Fruit fly (Drosophila melanogaster) whole organism, embryonic: Measurements from ENCODE around the gene CG5886.

Experiments used
- Abd-B ChIP-seq: fragments of 200-800 bp; sonication (Bioruptor generic); optimal IDR thresholded peaks from 2 replicates; lab custom pipeline; 2018; ENCODE audit warnings: missing biosample characterization, mild to moderate bottlenecking, missing genetic modification characterization, moderate library complexity
- Antp ChIP-seq: fragments of 200-800 bp; sonication (Bioruptor generic); optimal IDR thresholded peaks from 3 replicates; lab custom pipeline; 2016; ENCODE audit warnings: missing biosample characterization, missing genetic modification characterization
- Awh ChIP-seq: fragments of 200-800 bp; sonication (Bioruptor generic); IDR thresholded peaks from 2 replicates; pipeline ENCODE4, ENCODE4 v1.3.6; 2022; ENCODE audit warnings: missing biosample characterization, missing genetic modification characterization
- B-H1 ChIP-seq: fragments of 200-800 bp; sonication (Bioruptor generic); IDR thresholded peaks from 3 replicates; pipeline ENCODE4 v1.3.6; 2022; ENCODE audit warnings: missing biosample characterization, missing genetic modification characterization
- B-H2 ChIP-seq: fragments of 200-800 bp; sonication (Bioruptor generic); optimal IDR thresholded peaks from 2 replicates; lab custom pipeline; 2018; ENCODE audit warnings: missing biosample characterization, mild to moderate bottlenecking, missing genetic modification characterization
- Bteb2 ChIP-seq: fragments of 200-800 bp; sonication (Bioruptor generic); optimal IDR thresholded peaks from 2 replicates; lab custom pipeline; 2016; ENCODE audit warnings: missing biosample characterization, missing genetic modification characterization
- CG12659 ChIP-seq: fragments of 200-800 bp; sonication (Bioruptor generic); optimal IDR thresholded peaks from 3 replicates; lab custom pipeline; 2017; ENCODE audit warnings: mild to moderate bottlenecking, missing biosample characterization, missing genetic modification reagents, missing genetic modification characterization
- CG14014 ChIP-seq: fragments of 200-800 bp; sonication (Bioruptor generic); IDR thresholded peaks from 2 replicates; pipeline ENCODE4 v1.3.6; 2022; ENCODE audit warnings: missing biosample characterization, missing genetic modification characterization
- CG1529 ChIP-seq: fragments of 200-800 bp; sonication (Bioruptor generic); optimal IDR thresholded peaks from 3 replicates; lab custom pipeline; 2018; ENCODE audit warnings: missing biosample characterization, missing genetic modification characterization
- CG16863 ChIP-seq: fragments of 200-800 bp; sonication (Bioruptor generic); optimal IDR thresholded peaks from 3 replicates; lab custom pipeline; 2016; ENCODE audit warnings: missing biosample characterization, missing genetic modification characterization
- CG31224 ChIP-seq: fragments of 200-800 bp; sonication (Bioruptor generic); IDR thresholded peaks from 2 replicates; pipeline ENCODE4 v1.3.6; 2022; ENCODE audit warnings: missing biosample characterization, missing genetic modification characterization
- CG34422 ChIP-seq: fragments of 200-800 bp; sonication (Bioruptor generic); IDR thresholded peaks from 3 replicates; pipeline ENCODE4 v1.3.6; 2022; ENCODE audit warnings: missing biosample characterization, missing genetic modification characterization
- CG6272 ChIP-seq: fragments of 200-800 bp; sonication (Bioruptor generic); IDR thresholded peaks from 2 replicates; pipeline ENCODE4 v1.3.6; 2022; ENCODE audit warnings: missing biosample characterization, missing genetic modification characterization
- CG6683 ChIP-seq: fragments of 200-800 bp; sonication (Bioruptor generic); optimal IDR thresholded peaks from 2 replicates; lab custom pipeline; 2017; ENCODE audit warnings: missing biosample characterization, mild to moderate bottlenecking, missing genetic modification characterization, missing genetic modification reagents
- CG7271 ChIP-seq: fragments of 200-800 bp; sonication (Bioruptor generic); optimal IDR thresholded peaks from 2 replicates; lab custom pipeline; 2018; ENCODE audit warnings: missing biosample characterization, mild to moderate bottlenecking, missing genetic modification characterization, moderate library complexity
- CG7372 ChIP-seq: fragments of 200-800 bp; sonication (Bioruptor generic); IDR thresholded peaks from 2 replicates; pipeline ENCODE4 v1.3.6; 2022; ENCODE audit warnings: missing biosample characterization, missing genetic modification characterization
- CG9609 ChIP-seq: fragments of 200-800 bp; sonication (Bioruptor generic); optimal IDR thresholded peaks from 3 replicates; lab custom pipeline; 2016; ENCODE audit warnings: missing biosample characterization, missing genetic modification characterization
- CG9727 ChIP-seq: fragments of 200-800 bp; sonication (Bioruptor generic); optimal IDR thresholded peaks from 3 replicates; lab custom pipeline; 2017; ENCODE audit warnings: missing biosample characterization, mild to moderate bottlenecking, missing genetic modification characterization
- Chrac-16 ChIP-seq: fragments of 200-800 bp; sonication (Bioruptor generic); optimal IDR thresholded peaks from 3 replicates; lab custom pipeline; 2016; ENCODE audit warnings: missing biosample characterization, missing genetic modification characterization
- Fer3 ChIP-seq: fragments of 200-800 bp; sonication (Bioruptor generic); optimal IDR thresholded peaks from 2 replicates; lab custom pipeline; 2018; ENCODE audit warnings: missing biosample characterization, mild to moderate bottlenecking, missing genetic modification characterization, moderate library complexity
- Hey ChIP-seq: fragments of 200-800 bp; sonication (Bioruptor generic); optimal IDR thresholded peaks from 3 replicates; lab custom pipeline; 2018; ENCODE audit warnings: missing biosample characterization, mild to moderate bottlenecking, missing genetic modification characterization
- Lpt ChIP-seq: fragments of >200 bp; optimal IDR thresholded peaks from 2 replicates; lab custom pipeline; 2018; ENCODE audit warnings: missing biosample characterization, missing genetic modification characterization
- Med ChIP-seq: fragments of 200-800 bp; sonication (Bioruptor generic); peaks from one replicate; lab custom pipeline; 2016; ENCODE audit warnings: missing biosample characterization, missing genetic modification characterization, mild to moderate bottlenecking, inconsistent platforms, moderate library complexity
- NK7.1 ChIP-seq: fragments of 200-800 bp; sonication (Bioruptor generic); optimal IDR thresholded peaks from 3 replicates; lab custom pipeline; 2016; ENCODE audit warnings: missing biosample characterization, missing genetic modification characterization
- Ptx1 ChIP-seq: fragments of 200-800 bp; sonication (Bioruptor generic); IDR thresholded peaks from 2 replicates; pipeline ENCODE4 v1.3.6; 2022; ENCODE audit warnings: missing biosample characterization, missing genetic modification characterization
- Ravus ChIP-seq: fragments of 200-800 bp; sonication (Bioruptor generic); IDR thresholded peaks from 2 replicates; pipeline ENCODE4 v1.3.6; 2022; ENCODE audit warnings: missing biosample characterization, missing genetic modification characterization
- Side ChIP-seq: fragments of 200-800 bp; sonication (Bioruptor generic); optimal IDR thresholded peaks from 2 replicates; lab custom pipeline; 2016; ENCODE audit warnings: missing biosample characterization, missing genetic modification characterization
- Six4 ChIP-seq: fragments of 200-800 bp; sonication (Bioruptor generic); optimal IDR thresholded peaks from 2 replicates; lab custom pipeline; 2016; ENCODE audit warnings: missing biosample characterization, missing genetic modification characterization
- Sry-δ ChIP-seq: fragments of 200-800 bp; sonication (Bioruptor generic); optimal IDR thresholded peaks from 2 replicates; lab custom pipeline; 2016; ENCODE audit warnings: missing biosample characterization, missing genetic modification characterization
- Xrp1 ChIP-seq: fragments of 200-800 bp; sonication (Bioruptor generic); IDR thresholded peaks from 2 replicates; pipeline ENCODE4 v1.3.6; 2022; ENCODE audit warnings: missing biosample characterization, missing genetic modification characterization
- ato ChIP-seq: fragments of 200-800 bp; sonication (Bioruptor generic); IDR thresholded peaks from 2 replicates; pipeline ENCODE4 v1.3.6; 2022; ENCODE audit warnings: missing biosample characterization, missing genetic modification characterization; ENCODE audit not compliant: partially characterized antibody
- az2 ChIP-seq: fragments of 200-800 bp; sonication (Bioruptor generic); optimal IDR thresholded peaks from 3 replicates; lab custom pipeline; 2016; ENCODE audit warnings: missing biosample characterization, missing genetic modification characterization
- bcd ChIP-seq: fragments of 200-800 bp; sonication (Bioruptor generic); optimal IDR thresholded peaks from 2 replicates; lab custom pipeline; 2017; ENCODE audit warnings: missing biosample characterization, mild to moderate bottlenecking, missing genetic modification characterization
- chn ChIP-seq: fragments of 200-800 bp; sonication (Bioruptor generic); optimal IDR thresholded peaks from 2 replicates; lab custom pipeline; 2016; ENCODE audit warnings: missing biosample characterization, missing genetic modification characterization
- croc ChIP-seq: fragments of 200-800 bp; sonication (Bioruptor generic); conservative IDR thresholded peaks from 3 replicates; pipeline ENCODE4 v1.3.6; 2022; ENCODE audit warnings: missing biosample characterization, missing genetic modification characterization
- dan ChIP-seq: fragments of 200-800 bp; sonication (Bioruptor generic); IDR thresholded peaks from 2 replicates; pipeline ENCODE4 v1.3.6; 2022; ENCODE audit warnings: missing biosample characterization, missing genetic modification characterization
- exex ChIP-seq: fragments of 200-800 bp; sonication (Bioruptor generic); optimal IDR thresholded peaks from 4 replicates; lab custom pipeline; 2018; ENCODE audit warnings: missing biosample characterization, mild to moderate bottlenecking, missing genetic modification characterization, moderate library complexity
- fru ChIP-seq: fragments of >200 bp; optimal IDR thresholded peaks from 2 replicates; lab custom pipeline; 2017
- fu2 ChIP-seq: fragments of 200-800 bp; sonication (Bioruptor generic); optimal IDR thresholded peaks from 2 replicates; lab custom pipeline; 2016; ENCODE audit warnings: missing biosample characterization, missing genetic modification characterization
- gcm ChIP-seq: fragments of 200-800 bp; sonication (Bioruptor generic); optimal IDR thresholded peaks from 2 replicates; lab custom pipeline; 2019; ENCODE audit warnings: missing biosample characterization, mild to moderate bottlenecking, missing genetic modification characterization, moderate library complexity
- gro ChIP-seq: fragments of 200-800 bp; sonication (Bioruptor generic); optimal IDR thresholded peaks from 2 replicates; lab custom pipeline; 2016; ENCODE audit warnings: missing biosample characterization, missing genetic modification characterization
- kah ChIP-seq: fragments of 200-800 bp; sonication (Bioruptor generic); optimal IDR thresholded peaks from 2 replicates; lab custom pipeline; 2018; ENCODE audit warnings: missing biosample characterization, mild to moderate bottlenecking, missing genetic modification characterization
- klu ChIP-seq: fragments of 200-800 bp; sonication (Bioruptor generic); IDR thresholded peaks from 2 replicates; pipeline ENCODE4 v1.3.6; 2022; ENCODE audit warnings: missing biosample characterization, missing genetic modification characterization
- kni ChIP-seq: fragments of 200-800 bp; sonication (Bioruptor generic); optimal IDR thresholded peaks from 3 replicates; lab custom pipeline; 2017; ENCODE audit warnings: mild to moderate bottlenecking, missing biosample characterization, missing genetic modification reagents, missing genetic modification characterization
- lab ChIP-seq: fragments of 200-800 bp; sonication (Bioruptor generic); optimal IDR thresholded peaks from 3 replicates; lab custom pipeline; 2017; ENCODE audit warnings: missing biosample characterization, missing genetic modification characterization, mild to moderate bottlenecking, moderate library complexity, missing genetic modification reagents
- lola ChIP-seq, 3 experiments: fragments of >200 bp in 2 of 3; fragments of 200-800 bp in 1 of 3; sonication (Bioruptor generic) in 1 of 3; optimal IDR thresholded peaks; 2 replicates each; lab custom pipeline; 2017 to 2019; ENCODE audit warnings: missing biosample characterization in 3 of 3, missing genetic modification characterization in 3 of 3, mild to moderate bottlenecking in 1 of 3, moderate library complexity in 1 of 3
- org-1 ChIP-seq: fragments of 200-800 bp; sonication (Bioruptor generic); optimal IDR thresholded peaks from 2 replicates; lab custom pipeline; 2017; ENCODE audit warnings: missing biosample characterization, missing genetic modification characterization
- peb ChIP-seq: fragments of 200-800 bp; sonication (Bioruptor generic); IDR thresholded peaks from 2 replicates; pipeline ENCODE4 v1.3.6; 2022; ENCODE audit warnings: missing biosample characterization, missing genetic modification characterization
- pho ChIP-seq: fragments of 200-800 bp; sonication (Bioruptor generic); optimal IDR thresholded peaks from 2 replicates; lab custom pipeline; 2016; ENCODE audit warnings: missing biosample characterization, missing genetic modification characterization
- sisA ChIP-seq: fragments of 200-800 bp; sonication (Bioruptor generic); IDR thresholded peaks from 2 replicates; pipeline ENCODE4 v1.3.6; 2022; ENCODE audit warnings: missing biosample characterization, missing genetic modification characterization
- slbo ChIP-seq: fragments of 200-800 bp; sonication (Bioruptor generic); IDR thresholded peaks from 2 replicates; pipeline ENCODE4 v1.3.6; 2022; ENCODE audit warnings: missing biosample characterization, missing genetic modification characterization
- so ChIP-seq: fragments of 200-800 bp; sonication (Bioruptor generic); IDR thresholded peaks from 3 replicates; pipeline ENCODE4 v1.3.6; 2022; ENCODE audit warnings: missing biosample characterization, missing genetic modification characterization
- ttk ChIP-seq: fragments of 200-800 bp; sonication (Bioruptor generic); IDR thresholded peaks from 2 replicates; pipeline ENCODE4 v2.1.2; 2022; ENCODE audit warnings: missing biosample characterization, missing genetic modification characterization

CG5886 gene

DNA sequence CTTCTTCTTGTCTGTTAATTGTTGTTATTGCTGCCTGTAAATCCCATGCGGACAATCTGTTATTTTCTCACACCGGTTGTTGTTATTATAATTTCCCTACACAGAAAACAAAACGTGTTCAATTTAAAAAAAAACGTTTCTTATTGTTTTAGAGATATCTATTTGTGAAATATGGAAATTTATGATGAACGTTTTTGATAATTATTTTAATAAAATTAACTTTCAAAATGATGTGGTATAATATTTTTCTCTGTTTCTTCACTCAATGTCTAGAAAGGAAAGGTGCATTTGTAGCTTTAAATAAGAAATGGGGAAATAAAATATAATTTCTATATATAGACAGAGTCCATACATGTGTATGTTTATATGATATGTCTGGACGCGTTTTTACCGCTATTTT, 32.9 kb downstream of the CG5886 start (continued):
- TF ChIP-seq lab (GFP tag; lab: Kevin White, UChicago) (peak; percentile 17), CG9727 (GFP tag; lab: Kevin White, UChicago) (peak; percentile 77), gro (GFP tag; lab: Kevin White, UChicago) (no peak), CG7372 (GFP tag; lab: Robert Waterston, UW) (no peak), Lpt (no peak), CG9609 (GFP tag; lab: Kevin White, UChicago) (no peak), Ptx1 (GFP tag; lab: Robert Waterston, UW) (peak; percentile 49), sisA (GFP tag; lab: Robert Waterston, UW) (peak; percentile 72), Fer3 (peak; percentile 54), CG34422 (no peak), Med (GFP tag; lab: Kevin White, UChicago) (peak; percentile 69), so (GFP tag; lab: Robert Waterston, UW) (no peak), fu2 (GFP tag; lab: Kevin White, UChicago) (no peak), CG16863 (GFP tag; lab: Kevin White, UChicago) (peak; percentile 20), Ravus (no peak), gcm (GFP tag; lab: Kevin White, UChicago) (peak; percentile 74), lola (GFP tag; optimal IDR thresholded peaks at IDR 0.05; lab: Kevin White, UChicago) (peak in 1 of 3 experiments; percentile 82), peb (GFP tag; lab: Robert Waterston, UW) (no peak), Side (GFP tag; lab: Kevin White, UChicago) (no peak), Xrp1 (GFP tag; lab: Robert Waterston, UW) (peak; percentile 78), chn (GFP tag; lab: Kevin White, UChicago) (no peak), kah (GFP tag; lab: Kevin White, UChicago) (peak; percentile 48), ato (GFP tag; lab: Robert Waterston, UW) (no peak), bcd (peak; percentile 42), CG6272 (GFP tag; lab: Robert Waterston, UW) (no peak), Chrac-16 (peak; percentile 44), kni (no peak), dan (GFP tag; lab: Robert Waterston, UW) (no peak), ttk (GFP tag; lab: Robert Waterston, UW) (peak; percentile 49; the same call in 1 of the 2 replicates), Hey (tag; lab: Kevin White, UChicago) (no peak), NK7.1 (GFP tag; lab: Kevin White, UChicago) (no peak), org-1 (peak; percentile 30), az2 (peak; percentile 64), Antp (no peak), croc (GFP tag; lab: Robert Waterston, UW) (peak; percentile 61), exex (tag; lab: Kevin White, UChicago) (no peak), fru (lab: Kevin White, UChicago) (no peak), B-H1 (GFP tag; lab: Robert Waterston, UW) (peak; percentile 41; the same call in 2 of the 3 replicates), CG1529 (GFP tag; lab: Kevin White, UChicago) (peak; percentile 63), pho (GFP tag; lab: Kevin White, UChicago) (no peak), Sry-δ (GFP tag; lab: Kevin White, UChicago) (no peak), Abd-B (no peak), Bteb2 (GFP tag; lab: Kevin White, UChicago) (peak; percentile 44), CG31224 (GFP tag; lab: Robert Waterston, UW) (peak; percentile 11; the same call in 1 of the 2 replicates), Awh (peak; percentile 57), CG12659 (GFP tag; lab: Kevin White, UChicago) (peak; percentile 57), klu (no peak), CG7271 (peak; percentile 51), slbo (GFP tag; lab: Robert Waterston, UW) (peak; percentile 22; the same call in 1 of the 2 replicates), CG6683 (GFP tag; lab: Kevin White, UChicago) (no peak), B-H2 (GFP tag; lab: Kevin White, UChicago) (no peak), CG14014 (GFP tag; lab: Robert Waterston, UW) (0 out of 2 replicates have a peak, but pooled peaks have one; percentile 32), Six4 (GFP tag; lab: Kevin White, UChicago) (peak; percentile 55)
